Fruit fly (Drosophila melanogaster) whole organism, embryonic: ENCODE data around the gene alpha-Est7.
A peak's percentile ranks its signal among the peaks of the same experiment; 100 is the strongest.

ENCODE experiments used
- Bdp1 ChIP-seq: fragments of 200-800 bp; sonication (Bioruptor generic); optimal IDR thresholded peaks from 3 replicates; lab custom pipeline; 2016; ENCODE audit warnings: missing biosample characterization, missing genetic modification characterization
- Blimp-1 ChIP-seq: fragments of 200-800 bp; sonication (Bioruptor generic); optimal IDR thresholded peaks from 3 replicates; lab custom pipeline; 2018; ENCODE audit warnings: missing biosample characterization, missing genetic modification characterization, mild to moderate bottlenecking, moderate library complexity, missing genetic modification reagents
- CG10543 ChIP-seq: fragments of 200-800 bp; sonication (Bioruptor generic); optimal IDR thresholded peaks from 3 replicates; lab custom pipeline; 2017; ENCODE audit warnings: missing biosample characterization, mild to moderate bottlenecking, missing genetic modification characterization, moderate library complexity
- CG11093 ChIP-seq: fragments of 200-800 bp; sonication (Bioruptor generic); IDR thresholded peaks from 3 replicates; pipeline ENCODE4 v1.3.6; 2022; ENCODE audit warnings: missing biosample characterization, missing genetic modification characterization
- CG11247 ChIP-seq: fragments of 200-800 bp; sonication (Bioruptor generic); IDR thresholded peaks from 2 replicates; pipeline ENCODE4 v1.3.6; 2022; ENCODE audit warnings: missing biosample characterization, missing genetic modification characterization
- CG11723 ChIP-seq: fragments of 200-800 bp; sonication (Bioruptor generic); optimal IDR thresholded peaks from 2 replicates; lab custom pipeline; 2017; ENCODE audit warnings: missing biosample characterization, mild to moderate bottlenecking, missing genetic modification characterization
- CG1233 ChIP-seq: fragments of 200-800 bp; sonication (Bioruptor generic); optimal IDR thresholded peaks from 4 replicates; lab custom pipeline; 2018; ENCODE audit warnings: missing biosample characterization, mild to moderate bottlenecking, missing genetic modification characterization
- CG13894 ChIP-seq: fragments of 200-800 bp; sonication (Bioruptor generic); optimal IDR thresholded peaks from 3 replicates; lab custom pipeline; 2018; ENCODE audit warnings: missing biosample characterization, mild to moderate bottlenecking, missing genetic modification characterization, moderate library complexity
- CG14860 ChIP-seq: fragments of 200-800 bp; sonication (Bioruptor generic); IDR thresholded peaks from 3 replicates; pipeline ENCODE4 v1.3.6; 2022; ENCODE audit warnings: missing biosample characterization, missing genetic modification characterization; ENCODE audit not compliant: partially characterized antibody
- CG1529 ChIP-seq: fragments of 200-800 bp; sonication (Bioruptor generic); optimal IDR thresholded peaks from 3 replicates; lab custom pipeline; 2018; ENCODE audit warnings: missing biosample characterization, missing genetic modification characterization
- CG15696 ChIP-seq: fragments of 200-800 bp; sonication (Bioruptor generic); optimal IDR thresholded peaks from 2 replicates; lab custom pipeline; 2019; ENCODE audit warnings: missing biosample characterization, mild to moderate bottlenecking, missing genetic modification characterization, moderate library complexity
- CG16815 ChIP-seq: fragments of 200-800 bp; sonication (Bioruptor generic); optimal IDR thresholded peaks from 3 replicates; lab custom pipeline; 2017; ENCODE audit warnings: missing biosample characterization, mild to moderate bottlenecking, missing genetic modification characterization
- CG16863 ChIP-seq: fragments of 200-800 bp; sonication (Bioruptor generic); optimal IDR thresholded peaks from 3 replicates; lab custom pipeline; 2016; ENCODE audit warnings: missing biosample characterization, missing genetic modification characterization
- CG17328 ChIP-seq: fragments of 200-800 bp; sonication (Bioruptor generic); IDR thresholded peaks from 2 replicates; pipeline ENCODE4 v1.3.6; 2022; ENCODE audit warnings: missing biosample characterization, missing genetic modification characterization
- CG17568 ChIP-seq: fragments of 200-800 bp; sonication (Bioruptor generic); optimal IDR thresholded peaks from 2 replicates; lab custom pipeline; 2018; ENCODE audit warnings: missing biosample characterization, mild to moderate bottlenecking, missing genetic modification characterization, moderate library complexity
- CG18262 ChIP-seq: fragments of 200-800 bp; optimal IDR thresholded peaks from 3 replicates; lab custom pipeline; 2019; ENCODE audit warnings: missing biosample characterization, mild to moderate bottlenecking, missing genetic modification characterization, moderate library complexity
- CG18619 ChIP-seq: fragments of 200-800 bp; sonication (Bioruptor generic); optimal IDR thresholded peaks from 3 replicates; lab custom pipeline; 2017; ENCODE audit warnings: missing biosample characterization, mild to moderate bottlenecking, missing genetic modification characterization
- CG30403 ChIP-seq: fragments of 200-800 bp; sonication (Bioruptor generic); optimal IDR thresholded peaks from 3 replicates; lab custom pipeline; 2016; ENCODE audit warnings: missing biosample characterization, missing genetic modification characterization
- CG31365 ChIP-seq: fragments of 200-800 bp; sonication (Bioruptor generic); optimal IDR thresholded peaks from 2 replicates; lab custom pipeline; 2018; ENCODE audit warnings: missing biosample characterization, mild to moderate bottlenecking, missing genetic modification characterization
- CG32767 ChIP-seq: fragments of 200-800 bp; sonication (Bioruptor generic); IDR thresholded peaks from 2 replicates; pipeline ENCODE4 v1.3.6; 2022; ENCODE audit warnings: missing biosample characterization, missing genetic modification characterization
- CG33557 ChIP-seq: fragments of 200-800 bp; sonication (Bioruptor generic); optimal IDR thresholded peaks from 2 replicates; lab custom pipeline; 2019; ENCODE audit warnings: missing biosample characterization, mild to moderate bottlenecking, missing genetic modification characterization, moderate library complexity
- CG3838 ChIP-seq: fragments of 200-800 bp; sonication (Bioruptor generic); optimal IDR thresholded peaks from 3 replicates; lab custom pipeline; 2016; ENCODE audit warnings: missing biosample characterization, missing genetic modification characterization
- CG6654 ChIP-seq: fragments of 200-800 bp; sonication (Bioruptor generic); optimal IDR thresholded peaks from 2 replicates; lab custom pipeline; 2017; ENCODE audit warnings: missing biosample characterization, mild to moderate bottlenecking, missing genetic modification characterization
- CG6791 ChIP-seq: fragments of 200-800 bp; sonication (Bioruptor generic); IDR thresholded peaks from 3 replicates; pipeline ENCODE4 v1.3.6; 2022; ENCODE audit warnings: missing biosample characterization, missing genetic modification characterization; ENCODE audit not compliant: partially characterized antibody
- Dbx ChIP-seq: fragments of 200-800 bp; sonication (Bioruptor generic); IDR thresholded peaks from 3 replicates; pipeline ENCODE4 v1.3.6; 2022; ENCODE audit warnings: missing biosample characterization, missing genetic modification characterization
- Dp ChIP-seq: fragments of 200-800 bp; sonication (Bioruptor generic); optimal IDR thresholded peaks from 2 replicates; lab custom pipeline; 2018; ENCODE audit warnings: missing biosample characterization, mild to moderate bottlenecking, missing genetic modification characterization, moderate library complexity
- E2f2 ChIP-seq: fragments of 200-800 bp; sonication (Bioruptor generic); IDR thresholded peaks from 2 replicates; pipeline ENCODE4 v1.3.6; 2022; ENCODE audit warnings: missing biosample characterization, missing genetic modification characterization
- Elba2 ChIP-seq: fragments of 200-800 bp; sonication (Bioruptor generic); optimal IDR thresholded peaks from 3 replicates; lab custom pipeline; 2016; ENCODE audit warnings: missing biosample characterization, missing genetic modification characterization
- Fer3 ChIP-seq: fragments of 200-800 bp; sonication (Bioruptor generic); optimal IDR thresholded peaks from 2 replicates; lab custom pipeline; 2018; ENCODE audit warnings: missing biosample characterization, mild to moderate bottlenecking, missing genetic modification characterization, moderate library complexity
- HLHmδ ChIP-seq: fragments of 200-800 bp; sonication (Bioruptor generic); optimal IDR thresholded peaks from 2 replicates; lab custom pipeline; 2018; ENCODE audit warnings: missing biosample characterization, mild to moderate bottlenecking, missing genetic modification characterization, moderate library complexity
- Hmr ChIP-seq: fragments of 200-800 bp; sonication (Bioruptor generic); optimal IDR thresholded peaks from 3 replicates; lab custom pipeline; 2017; ENCODE audit warnings: mild to moderate bottlenecking, missing biosample characterization, missing genetic modification reagents, missing genetic modification characterization
- MTF-1 ChIP-seq: fragments of 200-800 bp; sonication (Bioruptor generic); optimal IDR thresholded peaks from 2 replicates; lab custom pipeline; 2018; ENCODE audit warnings: missing biosample characterization, mild to moderate bottlenecking, missing genetic modification characterization, borderline replicate concordance
- Oaz ChIP-seq: fragments of 200-800 bp; sonication (Bioruptor generic); IDR thresholded peaks from 2 replicates; pipeline ENCODE4 v1.3.6; 2022; ENCODE audit warnings: missing biosample characterization, missing genetic modification characterization
- Spps ChIP-seq: fragments of 200-800 bp; sonication (Bioruptor generic); optimal IDR thresholded peaks from 2 replicates; lab custom pipeline; 2018; ENCODE audit warnings: missing biosample characterization, mild to moderate bottlenecking, missing genetic modification characterization
- Vsx1 ChIP-seq: fragments of 200-800 bp; sonication (Bioruptor generic); optimal IDR thresholded peaks from 2 replicates; lab custom pipeline; 2017; ENCODE audit warnings: missing biosample characterization, mild to moderate bottlenecking, missing genetic modification characterization, missing genetic modification reagents
- bab2 ChIP-seq: fragments of 200-800 bp; sonication (Bioruptor generic); optimal IDR thresholded peaks from 2 replicates; lab custom pipeline; 2016; ENCODE audit warnings: missing biosample characterization, missing genetic modification characterization
- bcd ChIP-seq: fragments of 200-800 bp; sonication (Bioruptor generic); optimal IDR thresholded peaks from 2 replicates; lab custom pipeline; 2017; ENCODE audit warnings: missing biosample characterization, mild to moderate bottlenecking, missing genetic modification characterization
- ci ChIP-seq: fragments of 200-800 bp; sonication (Bioruptor generic); IDR thresholded peaks from 3 replicates; pipeline ENCODE4 v1.3.6; 2022; ENCODE audit warnings: missing biosample characterization, missing genetic modification characterization
- crc ChIP-seq: fragments of 200-800 bp; sonication (Bioruptor generic); optimal IDR thresholded peaks from 2 replicates; lab custom pipeline; 2016; ENCODE audit warnings: missing biosample characterization, missing genetic modification characterization
- danr ChIP-seq: fragments of 200-800 bp; sonication (Bioruptor generic); IDR thresholded peaks from 2 replicates; pipeline ENCODE4 v1.3.6; 2022; ENCODE audit warnings: missing biosample characterization, missing genetic modification characterization
- ewg ChIP-seq: fragments of 200-800 bp; sonication (Bioruptor generic); optimal IDR thresholded peaks from 3 replicates; lab custom pipeline; 2017; ENCODE audit warnings: mild to moderate bottlenecking, missing biosample characterization, missing genetic modification reagents, missing genetic modification characterization
- kah ChIP-seq: fragments of 200-800 bp; sonication (Bioruptor generic); optimal IDR thresholded peaks from 2 replicates; lab custom pipeline; 2018; ENCODE audit warnings: missing biosample characterization, mild to moderate bottlenecking, missing genetic modification characterization
- lilli ChIP-seq: fragments of 200-800 bp; sonication (Bioruptor generic); optimal IDR thresholded peaks from 3 replicates; lab custom pipeline; 2016; ENCODE audit warnings: missing biosample characterization, missing genetic modification characterization
- phol ChIP-seq: fragments of 200-800 bp; sonication (Bioruptor generic); optimal IDR thresholded peaks from 3 replicates; lab custom pipeline; 2018; ENCODE audit warnings: missing biosample characterization, mild to moderate bottlenecking, missing genetic modification characterization, moderate library complexity
- pnt ChIP-seq: fragments of 200-800 bp; sonication (Bioruptor generic); optimal IDR thresholded peaks from 3 replicates; lab custom pipeline; 2016; ENCODE audit warnings: missing biosample characterization, missing genetic modification characterization
- repo ChIP-seq: fragments of 200-800 bp; sonication (Bioruptor generic); optimal IDR thresholded peaks from 2 replicates; lab custom pipeline; 2016; ENCODE audit warnings: missing biosample characterization, missing genetic modification characterization
- trh ChIP-seq: fragments of 200-800 bp; sonication (Bioruptor generic); optimal IDR thresholded peaks from 2 replicates; lab custom pipeline; 2016; ENCODE audit warnings: missing biosample characterization, missing genetic modification characterization
- tup ChIP-seq: fragments of 200-800 bp; sonication (Bioruptor generic); optimal IDR thresholded peaks from 2 replicates; lab custom pipeline; 2016; ENCODE audit warnings: missing biosample characterization, mild to moderate bottlenecking, missing genetic modification characterization, moderate library complexity
- yki ChIP-seq: fragments of >200 bp; optimal IDR thresholded peaks from 3 replicates; lab custom pipeline; 2018
- zen ChIP-seq: fragments of 200-800 bp; sonication (Bioruptor generic); optimal IDR thresholded peaks from 3 replicates; lab custom pipeline; 2018; ENCODE audit warnings: missing biosample characterization, mild to moderate bottlenecking, missing genetic modification characterization, moderate library complexity
- zfh1 ChIP-seq: fragments of 200-800 bp; sonication (Bioruptor generic); IDR thresholded peaks from 3 replicates; pipeline ENCODE4 v1.3.6; 2022; ENCODE audit warnings: missing biosample characterization, missing genetic modification characterization
- zfh2 ChIP-seq: fragments of 200-800 bp; sonication (Bioruptor generic); optimal IDR thresholded peaks from 2 replicates; lab custom pipeline; 2016; ENCODE audit warnings: missing biosample characterization, missing genetic modification characterization

Gene alpha-Est7

DNA sequence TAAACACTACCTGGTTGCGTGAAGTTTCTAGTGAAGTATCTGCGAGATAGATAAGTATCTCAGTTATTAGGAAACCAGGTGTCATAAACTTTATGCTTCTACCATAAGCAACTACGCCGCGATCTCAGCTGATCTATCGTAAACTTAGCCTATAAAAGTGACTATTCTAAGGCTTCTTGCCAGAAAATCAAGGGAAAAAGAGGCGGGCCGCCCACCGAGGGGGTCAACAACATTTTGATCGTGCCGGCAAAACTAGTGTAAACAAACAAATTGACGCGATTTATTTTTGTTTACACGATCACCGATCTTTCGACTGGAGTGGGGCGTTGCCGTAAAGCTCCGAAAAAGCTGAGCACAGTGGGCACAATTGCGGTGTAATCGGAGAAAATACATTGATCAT is 607 bp upstream of the alpha-Est7 start (continued):
- TF ChIP-seq trh (GFP tag; lab: Kevin White, UChicago) (no peak), bcd (GFP tag; lab: Kevin White, UChicago) (no peak), Elba2 (GFP tag; lab: Kevin White, UChicago) (no peak), CG18619 (GFP tag; lab: Kevin White, UChicago) (no peak), CG11247 (no peak), CG16863 (GFP tag; lab: Kevin White, UChicago) (no peak), zen (no peak), MTF-1 (GFP tag; lab: Kevin White, UChicago) (no peak), kah (GFP tag; lab: Kevin White, UChicago) (no peak), crc (GFP tag; lab: Kevin White, UChicago) (no peak), pnt (GFP tag; lab: Kevin White, UChicago) (no peak), ewg (no peak), Spps (tag; lab: Kevin White, UChicago) (no peak), CG3838 (GFP tag; lab: Kevin White, UChicago) (no peak), CG16815 (GFP tag; lab: Kevin White, UChicago) (no peak), CG17328 (GFP tag; lab: Robert Waterston, UW) (no peak), CG10543 (GFP tag; lab: Kevin White, UChicago) (peak; percentile 58), zfh1 (GFP tag; lab: Robert Waterston, UW) (no peak), CG31365 (tag; lab: Kevin White, UChicago) (no peak), Dp (GFP tag; lab: Kevin White, UChicago) (no peak), danr (GFP tag; lab: Robert Waterston, UW) (no peak), Hmr (GFP tag; lab: Kevin White, UChicago) (peak; percentile 40), Oaz (no peak), CG32767 (no peak), phol (tag; lab: Kevin White, UChicago) (no peak), lilli (GFP tag; lab: Kevin White, UChicago) (no peak), CG15696 (tag; lab: Kevin White, UChicago) (no peak), CG13894 (tag; lab: Kevin White, UChicago) (peak; percentile 86), tup (no peak), CG30403 (no peak), Bdp1 (no peak), CG33557 (no peak), CG11093 (GFP tag; lab: Robert Waterston, UW) (no peak), CG11723 (no peak), CG6791 (GFP tag; lab: Robert Waterston, UW) (no peak), ci (GFP tag; lab: Robert Waterston, UW) (0 out of 3 replicates have a peak, but pooled peaks have one; percentile 39), Vsx1 (GFP tag; lab: Kevin White, UChicago) (no peak), Fer3 (tag; lab: Kevin White, UChicago) (no peak), CG18262 (tag; lab: Kevin White, UChicago) (no peak), Dbx (GFP tag; lab: Robert Waterston, UW) (no peak), bab2 (GFP tag; lab: Kevin White, UChicago) (no peak), E2f2 (no peak), Blimp-1 (GFP tag; lab: Kevin White, UChicago) (no peak), CG1233 (GFP tag; lab: Kevin White, UChicago) (no peak), CG6654 (GFP tag; lab: Kevin White, UChicago) (no peak), CG17568 (GFP tag; lab: Kevin White, UChicago) (peak; percentile 4), repo (GFP tag; lab: Kevin White, UChicago) (no peak), CG14860 (GFP tag; lab: Robert Waterston, UW) (no peak), CG1529 (GFP tag; lab: Kevin White, UChicago) (no peak), yki (no peak), zfh2 (GFP tag; lab: Kevin White, UChicago) (no peak), HLHmδ (GFP tag; lab: Kevin White, UChicago) (no peak)
